Fruit fly (Drosophila melanogaster) whole organism, embryonic: ENCODE data around the gene CG17027.

ENCODE experiments used
- Abd-B ChIP-seq: fragments of 200-800 bp; sonication (Bioruptor generic); optimal IDR thresholded peaks from 2 replicates; lab custom pipeline; 2018; ENCODE audit warnings: missing biosample characterization, mild to moderate bottlenecking, missing genetic modification characterization, moderate library complexity
- BEAF-32 ChIP-seq: fragments of 200-800 bp; sonication (Bioruptor generic); optimal IDR thresholded peaks from 3 replicates; lab custom pipeline; 2017; ENCODE audit warnings: missing biosample characterization, missing genetic modification characterization, mild to moderate bottlenecking, moderate library complexity, missing genetic modification reagents
- Bgb ChIP-seq: fragments of 200-800 bp; sonication (Bioruptor generic); IDR thresholded peaks from 2 replicates; pipeline ENCODE4 v1.3.6; 2022; ENCODE audit warnings: missing biosample characterization, missing genetic modification characterization; ENCODE audit not compliant: partially characterized antibody
- CG10565 ChIP-seq: fragments of 200-800 bp; sonication (Bioruptor generic); optimal IDR thresholded peaks from 3 replicates; lab custom pipeline; 2016; ENCODE audit warnings: missing biosample characterization, mild to moderate bottlenecking, missing genetic modification characterization
- CG12299 ChIP-seq: fragments of 200-800 bp; sonication (Bioruptor generic); optimal IDR thresholded peaks from 2 replicates; lab custom pipeline; 2018; ENCODE audit warnings: missing biosample characterization, mild to moderate bottlenecking, missing genetic modification characterization
- CG12391 ChIP-seq: fragments of 200-800 bp; sonication (Bioruptor generic); optimal IDR thresholded peaks from 3 replicates; lab custom pipeline; 2018; ENCODE audit warnings: missing biosample characterization, mild to moderate bottlenecking, missing genetic modification characterization, moderate library complexity
- CG12659 ChIP-seq: fragments of 200-800 bp; sonication (Bioruptor generic); optimal IDR thresholded peaks from 3 replicates; lab custom pipeline; 2017; ENCODE audit warnings: mild to moderate bottlenecking, missing biosample characterization, missing genetic modification reagents, missing genetic modification characterization
- CG13287 ChIP-seq: fragments of 200-800 bp; sonication (Bioruptor generic); IDR thresholded peaks from 2 replicates; pipeline ENCODE4 v1.3.6; 2022; ENCODE audit warnings: missing biosample characterization, missing genetic modification characterization; ENCODE audit not compliant: partially characterized antibody
- CG14710 ChIP-seq: fragments of 200-800 bp; sonication (Bioruptor generic); optimal IDR thresholded peaks from 3 replicates; lab custom pipeline; 2019; ENCODE audit warnings: missing biosample characterization, mild to moderate bottlenecking, missing genetic modification characterization, moderate library complexity
- CG15514 ChIP-seq: fragments of 200-800 bp; sonication (Bioruptor generic); optimal IDR thresholded peaks from 3 replicates; lab custom pipeline; 2017; ENCODE audit warnings: missing biosample characterization, missing genetic modification characterization, mild to moderate bottlenecking, moderate library complexity, missing genetic modification reagents
- CG15696 ChIP-seq: fragments of 200-800 bp; sonication (Bioruptor generic); optimal IDR thresholded peaks from 2 replicates; lab custom pipeline; 2019; ENCODE audit warnings: missing biosample characterization, mild to moderate bottlenecking, missing genetic modification characterization, moderate library complexity
- CG17361 ChIP-seq: fragments of 200-800 bp; sonication (Bioruptor generic); IDR thresholded peaks from 3 replicates; pipeline ENCODE4 v1.3.6; 2022; ENCODE audit warnings: missing biosample characterization, missing genetic modification characterization
- CG18262 ChIP-seq: fragments of 200-800 bp; optimal IDR thresholded peaks from 3 replicates; lab custom pipeline; 2019; ENCODE audit warnings: missing biosample characterization, mild to moderate bottlenecking, missing genetic modification characterization, moderate library complexity
- CG18764 ChIP-seq: fragments of 200-800 bp; sonication (Bioruptor generic); optimal IDR thresholded peaks from 3 replicates; lab custom pipeline; 2016; ENCODE audit warnings: missing biosample characterization, missing genetic modification characterization
- CG31441 ChIP-seq: fragments of 200-800 bp; sonication (Bioruptor generic); IDR thresholded peaks from 2 replicates; pipeline ENCODE4 v1.3.6; 2022; ENCODE audit warnings: missing biosample characterization, missing genetic modification characterization
- CG4424 ChIP-seq: fragments of 200-800 bp; sonication (Bioruptor generic); optimal IDR thresholded peaks from 3 replicates; lab custom pipeline; 2016; ENCODE audit warnings: missing biosample characterization, missing genetic modification characterization
- CG4617 ChIP-seq: fragments of 200-800 bp; sonication (Bioruptor generic); optimal IDR thresholded peaks from 3 replicates; lab custom pipeline; 2016; ENCODE audit warnings: missing biosample characterization, missing genetic modification characterization, borderline replicate concordance
- CG7786 ChIP-seq: fragments of 200-800 bp; sonication (Bioruptor generic); optimal IDR thresholded peaks from 2 replicates; lab custom pipeline; 2016; ENCODE audit warnings: missing biosample characterization, missing genetic modification characterization
- CG7839 ChIP-seq: fragments of 200-800 bp; sonication (Bioruptor generic); optimal IDR thresholded peaks from 3 replicates; lab custom pipeline; 2018; ENCODE audit warnings: missing biosample characterization, mild to moderate bottlenecking, missing genetic modification characterization, moderate library complexity
- CG7928 ChIP-seq: fragments of 200-800 bp; sonication (Bioruptor generic); optimal IDR thresholded peaks from 2 replicates; lab custom pipeline; 2017; ENCODE audit warnings: missing biosample characterization, mild to moderate bottlenecking, missing genetic modification characterization
- CG8388 ChIP-seq: fragments of 200-800 bp; sonication (Bioruptor generic); optimal IDR thresholded peaks from 2 replicates; lab custom pipeline; 2019; ENCODE audit warnings: missing biosample characterization, mild to moderate bottlenecking, missing genetic modification characterization, moderate library complexity
- CTCF ChIP-seq: fragments of 200-800 bp; sonication (Bioruptor generic); optimal IDR thresholded peaks from 2 replicates; lab custom pipeline; 2017; ENCODE audit warnings: missing biosample characterization, mild to moderate bottlenecking, missing genetic modification characterization, moderate library complexity
- Dll ChIP-seq: fragments of 200-800 bp; sonication (Bioruptor generic); IDR thresholded peaks from 4 replicates; pipeline ENCODE4 v1.3.6; 2022; ENCODE audit warnings: missing biosample characterization, missing genetic modification characterization; ENCODE audit not compliant: partially characterized antibody
- Dref ChIP-seq: fragments of 200-800 bp; sonication (Bioruptor generic); IDR thresholded peaks from 2 replicates; pipeline ENCODE4 v1.3.6; 2022; ENCODE audit warnings: missing biosample characterization, missing genetic modification characterization
- Ets97D ChIP-seq: fragments of 200-800 bp; sonication (Bioruptor generic); optimal IDR thresholded peaks from 3 replicates; lab custom pipeline; 2016; ENCODE audit warnings: missing biosample characterization, missing genetic modification characterization
- Fer1 ChIP-seq: fragments of 200-800 bp; sonication (Bioruptor generic); optimal IDR thresholded peaks from 2 replicates; lab custom pipeline; 2017; ENCODE audit warnings: missing biosample characterization, mild to moderate bottlenecking, missing genetic modification characterization
- HmgZ ChIP-seq: fragments of 200-800 bp; sonication (Bioruptor generic); optimal IDR thresholded peaks from 2 replicates; lab custom pipeline; 2018; ENCODE audit warnings: missing biosample characterization, mild to moderate bottlenecking, missing genetic modification characterization
- Hmr ChIP-seq: fragments of 200-800 bp; sonication (Bioruptor generic); optimal IDR thresholded peaks from 3 replicates; lab custom pipeline; 2017; ENCODE audit warnings: mild to moderate bottlenecking, missing biosample characterization, missing genetic modification reagents, missing genetic modification characterization
- MESR4 ChIP-seq: fragments of 200-800 bp; sonication (Bioruptor generic); optimal IDR thresholded peaks from 2 replicates; lab custom pipeline; 2018; ENCODE audit warnings: missing biosample characterization, mild to moderate bottlenecking, missing genetic modification characterization, moderate library complexity
- Myb ChIP-seq: fragments of 200-800 bp; sonication (Bioruptor generic); optimal IDR thresholded peaks from 2 replicates; lab custom pipeline; 2016; ENCODE audit warnings: missing biosample characterization, missing genetic modification characterization
- Nf-YC ChIP-seq: fragments of 200-800 bp; optimal IDR thresholded peaks from 3 replicates; lab custom pipeline; 2019; ENCODE audit warnings: missing biosample characterization, mild to moderate bottlenecking, missing genetic modification characterization, moderate library complexity
- NfI ChIP-seq: fragments of 200-800 bp; sonication (Bioruptor generic); optimal IDR thresholded peaks from 3 replicates; lab custom pipeline; 2018; ENCODE audit warnings: missing biosample characterization, mild to moderate bottlenecking, missing genetic modification characterization, moderate library complexity
- YL-1 ChIP-seq: fragments of 200-800 bp; sonication (Bioruptor generic); optimal IDR thresholded peaks from 3 replicates; lab custom pipeline; 2017; ENCODE audit warnings: missing biosample characterization, mild to moderate bottlenecking, missing genetic modification characterization
- abd-A ChIP-seq: fragments of 200-800 bp; sonication (Bioruptor generic); optimal IDR thresholded peaks from 3 replicates; lab custom pipeline; 2019; ENCODE audit warnings: missing biosample characterization, mild to moderate bottlenecking, missing genetic modification characterization, moderate library complexity
- bigmax ChIP-seq: fragments of 200-800 bp; sonication (Bioruptor generic); optimal IDR thresholded peaks from 2 replicates; lab custom pipeline; 2018; ENCODE audit warnings: missing biosample characterization, mild to moderate bottlenecking, missing genetic modification characterization
- btn ChIP-seq: fragments of 200-800 bp; sonication (Bioruptor generic); optimal IDR thresholded peaks from 2 replicates; lab custom pipeline; 2016; ENCODE audit warnings: missing biosample characterization, missing genetic modification characterization
- esg ChIP-seq: fragments of 200-800 bp; sonication (Bioruptor generic); conservative IDR thresholded peaks from 2 replicates; pipeline ENCODE4 v1.3.6; 2022; ENCODE audit warnings: missing biosample characterization, missing genetic modification characterization
- gem ChIP-seq: fragments of 200-800 bp; sonication (Bioruptor generic); optimal IDR thresholded peaks from 2 replicates; lab custom pipeline; 2019; ENCODE audit warnings: missing biosample characterization, mild to moderate bottlenecking, missing genetic modification characterization, moderate library complexity
- grau ChIP-seq: fragments of 200-800 bp; optimal IDR thresholded peaks from 3 replicates; lab custom pipeline; 2019; ENCODE audit warnings: missing biosample characterization, mild to moderate bottlenecking, missing genetic modification characterization, moderate library complexity
- h ChIP-seq: fragments of >200 bp; optimal IDR thresholded peaks from 2 replicates; lab custom pipeline; 2017
- inv ChIP-seq: fragments of 200-800 bp; sonication (Bioruptor generic); IDR thresholded peaks from 2 replicates; pipeline ENCODE4 v1.3.6; 2022; ENCODE audit warnings: missing biosample characterization, missing genetic modification characterization; ENCODE audit not compliant: partially characterized antibody
- knrl ChIP-seq: fragments of 200-800 bp; sonication (Bioruptor generic); IDR thresholded peaks from 3 replicates; pipeline ENCODE4 v1.3.6; 2022; ENCODE audit warnings: missing biosample characterization, missing genetic modification characterization; ENCODE audit not compliant: partially characterized antibody
- lbe ChIP-seq: fragments of 200-800 bp; sonication (Bioruptor generic); optimal IDR thresholded peaks from 2 replicates; lab custom pipeline; 2016; ENCODE audit warnings: missing biosample characterization, mild to moderate bottlenecking, missing genetic modification characterization
- pita ChIP-seq: fragments of 200-800 bp; sonication (Bioruptor generic); optimal IDR thresholded peaks from 2 replicates; lab custom pipeline; 2017; ENCODE audit warnings: missing biosample characterization, mild to moderate bottlenecking, missing genetic modification characterization
- psq ChIP-seq: fragments of 200-800 bp; sonication (Bioruptor generic); optimal IDR thresholded peaks from 2 replicates; lab custom pipeline; 2017; ENCODE audit warnings: missing biosample characterization, missing genetic modification characterization
- pzg ChIP-seq: fragments of 200-800 bp; sonication (Bioruptor generic); optimal IDR thresholded peaks from 3 replicates; lab custom pipeline; 2018; ENCODE audit warnings: missing biosample characterization, mild to moderate bottlenecking, missing genetic modification characterization, moderate library complexity
- stwl ChIP-seq: fragments of 200-800 bp; sonication (Bioruptor generic); optimal IDR thresholded peaks from 3 replicates; lab custom pipeline; 2018; ENCODE audit warnings: missing biosample characterization, mild to moderate bottlenecking, missing genetic modification characterization, moderate library complexity
- unc-4 ChIP-seq: fragments of 200-800 bp; sonication (Bioruptor generic); IDR thresholded peaks from 2 replicates; pipeline ENCODE4 v1.3.6; 2022; ENCODE audit warnings: missing biosample characterization, missing genetic modification characterization; ENCODE audit not compliant: partially characterized antibody

Gene CG17027

dm6 chr3L:15954784-15955427 lies 25.0 kb upstream of the CG17027 start, which contains the start of the genes Pka-C3 and GXIVsPLA2:
Gene Pka-C3 (minus strand): TSS chr3L:15954797.
Gene GXIVsPLA2 (plus strand): TSS chr3L:15955096.
- peak; percentile 1 for TF ChIP-seq CG18764 (GFP tag; lab: Kevin White, UChicago)
- peak; percentile 57 for TF ChIP-seq pzg (GFP tag; lab: Kevin White, UChicago)
- TF ChIP-seq CG31441 (GFP tag; lab: Robert Waterston, UW) = peak; percentile 49; the same call in 1 of the 2 replicates
- TF ChIP-seq HmgZ (tag; lab: Kevin White, UChicago) = peak; percentile 16
- peak; percentile 7 for TF ChIP-seq Abd-B (GFP tag; lab: Kevin White, UChicago)
- TF ChIP-seq CTCF (GFP tag; lab: Kevin White, UChicago) = peak; percentile 95
- peak; percentile 33 for TF ChIP-seq CG4617 (GFP tag; lab: Kevin White, UChicago)
- peak; percentile 64 for TF ChIP-seq stwl
- TF ChIP-seq grau (tag; lab: Kevin White, UChicago) = peak; percentile 31
- peak; percentile 25 for TF ChIP-seq Ets97D
- no peak for TF ChIP-seq psq (GFP tag; lab: Kevin White, UChicago)
- TF ChIP-seq YL-1 (GFP tag; lab: Kevin White, UChicago) = peak; percentile 40
- TF ChIP-seq CG14710 (tag; lab: Kevin White, UChicago) = peak; percentile 56
- TF ChIP-seq CG8388 (GFP tag; lab: Kevin White, UChicago) = peak; percentile 0
- TF ChIP-seq Dll (GFP tag; lab: Robert Waterston, UW) = 0 out of 4 replicates have a peak, but pooled peaks have one; percentile 18
- peak; percentile 35 for TF ChIP-seq CG18262 (tag; lab: Kevin White, UChicago)
- peak; percentile 55; the same call in 2 of the 3 replicates for TF ChIP-seq CG17361
- TF ChIP-seq pita (GFP tag; lab: Kevin White, UChicago) = peak; percentile 29
- TF ChIP-seq CG7786 (GFP tag; lab: Kevin White, UChicago) = no peak
- TF ChIP-seq Bgb (GFP tag; lab: Robert Waterston, UW) = 0 out of 2 replicates have a peak, but pooled peaks have one; percentile 19
- TF ChIP-seq MESR4 (GFP tag; lab: Kevin White, UChicago) = peak; percentile 72
- peak; percentile 29 for TF ChIP-seq gem (tag; lab: Kevin White, UChicago)
- no peak; the same call in 1 of the 2 replicates for TF ChIP-seq inv (GFP tag; lab: Robert Waterston, UW)
- TF ChIP-seq lbe (GFP tag; lab: Kevin White, UChicago) = peak; percentile 44
- TF ChIP-seq esg = no peak
- TF ChIP-seq CG12659 (GFP tag; lab: Kevin White, UChicago) = peak; percentile 30
- peak; percentile 26 for TF ChIP-seq Nf-YC (tag; lab: Kevin White, UChicago)
- peak; percentile 26 for TF ChIP-seq CG12299
- TF ChIP-seq CG15696 (tag; lab: Kevin White, UChicago) = peak; percentile 19
- TF ChIP-seq Hmr (GFP tag; lab: Kevin White, UChicago) = peak; percentile 37
- TF ChIP-seq CG15514 (GFP tag; lab: Kevin White, UChicago) = peak; percentile 24
- peak; percentile 47 for TF ChIP-seq Dref (GFP tag; lab: Robert Waterston, UW)
- TF ChIP-seq CG13287 = peak; percentile 37; the same call in 1 of the 2 replicates
- TF ChIP-seq CG4424 (GFP tag; lab: Kevin White, UChicago) = peak; percentile 12
- TF ChIP-seq h (lab: Kevin White, UChicago) = no peak
- TF ChIP-seq Fer1 (GFP tag; lab: Kevin White, UChicago) = peak; percentile 38
- 0 out of 2 replicates have a peak, but pooled peaks have one; percentile 41 for TF ChIP-seq unc-4 (GFP tag; lab: Robert Waterston, UW)
- peak; percentile 41 for TF ChIP-seq Myb (GFP tag; lab: Kevin White, UChicago)
- TF ChIP-seq CG12391 (tag; lab: Kevin White, UChicago) = peak; percentile 39
- TF ChIP-seq abd-A (tag; lab: Kevin White, UChicago) = peak; percentile 15
- no peak for TF ChIP-seq CG10565 (GFP tag; lab: Kevin White, UChicago)
- TF ChIP-seq NfI (GFP tag; lab: Kevin White, UChicago) = no peak
- peak; percentile 45; the same call in 1 of the 3 replicates for TF ChIP-seq knrl
- TF ChIP-seq BEAF-32 = peak; percentile 53
- no peak for TF ChIP-seq btn (GFP tag; lab: Kevin White, UChicago)
- TF ChIP-seq CG7928 (GFP tag; lab: Kevin White, UChicago) = peak; percentile 3
- TF ChIP-seq bigmax (GFP tag; lab: Kevin White, UChicago) = no peak
- peak; percentile 18 for TF ChIP-seq CG7839 (tag; lab: Kevin White, UChicago)
